Worm (Caenorhabditis elegans) whole organism, early embryonic: ENCODE measurements around the gene clec-227.

Experiments
- F13C5.2 ChIP-seq: sonication (generic microtip); optimal IDR thresholded peaks from 2 replicates; lab custom pipeline; 2017; ENCODE audit warnings: mild to moderate bottlenecking, missing genetic modification characterization, inconsistent platforms, missing compliant biosample characterization
- ama-1 ChIP-seq: fragments of 150-350 bp; optimal IDR thresholded peaks from 2 replicates; lab custom pipeline; 2014
- ets-7 ChIP-seq: sonication (generic microtip); optimal IDR thresholded peaks from 2 replicates; lab custom pipeline; 2016; ENCODE audit warnings: missing genotype, missing genetic modification characterization, missing compliant biosample characterization
- flt-1 ChIP-seq: fragments of 200-800 bp; sonication (Bioruptor generic); IDR thresholded peaks from 2 replicates; pipeline ENCODE4 v1.3.6; 2022; ENCODE audit warnings: missing genetic modification characterization, missing compliant biosample characterization
- hmg-4 ChIP-seq: fragments of 200-800 bp; sonication (Bioruptor generic); optimal IDR thresholded peaks from 2 replicates; lab custom pipeline; 2018; ENCODE audit warnings: mild to moderate bottlenecking, missing genetic modification characterization, missing compliant biosample characterization
- hnd-1 ChIP-seq: sonication (generic microtip); optimal IDR thresholded peaks from 2 replicates; lab custom pipeline; 2016; ENCODE audit warnings: missing genetic modification characterization, missing compliant biosample characterization
- scrt-1 ChIP-seq: fragments of 200-800 bp; sonication (Bioruptor generic); IDR thresholded peaks from 2 replicates; pipeline ENCODE4 v1.3.6; 2022; ENCODE audit warnings: missing genetic modification characterization, missing compliant biosample characterization
- tbx-37 ChIP-seq: fragments of 200-800 bp; sonication (Bioruptor generic); conservative IDR thresholded peaks from 2 replicates; pipeline ENCODE4 v1.3.6; 2022; ENCODE audit warnings: missing genetic modification reagents, missing genetic modification characterization, missing compliant biosample characterization
- tra-4 ChIP-seq: sonication (generic microtip); optimal IDR thresholded peaks from 2 replicates; lab custom pipeline; 2017; ENCODE audit warnings: missing genetic modification characterization, missing compliant biosample characterization

DNA sequence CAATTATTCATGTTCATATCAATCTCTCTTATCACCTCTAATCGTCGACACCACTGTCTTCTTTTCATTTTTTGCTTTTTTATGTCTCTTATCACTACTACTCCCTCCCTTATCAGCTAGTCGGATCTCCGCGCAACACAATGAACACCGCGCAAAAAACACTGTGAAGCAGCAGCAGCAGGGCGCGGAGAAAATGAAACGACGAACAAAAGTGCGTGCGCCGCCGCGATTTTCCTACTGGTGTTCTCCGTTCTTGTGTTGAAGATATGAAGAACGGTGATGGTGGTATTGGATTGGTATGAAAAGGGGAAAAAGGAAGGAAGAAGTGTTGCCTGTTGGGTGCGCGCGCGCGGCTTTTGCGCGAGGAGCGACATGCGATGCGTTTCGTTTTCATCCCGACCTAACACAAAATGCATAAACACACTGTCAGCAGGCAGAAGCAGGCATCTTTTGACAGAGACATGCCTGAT, 33.5 kb downstream of the clec-227 start:
- TF ChIP-seq ets-7 (tag; lab: Kevin White, UChicago) (no peak), flt-1 (no peak), ama-1 (lab: Kevin White, UChicago) (no peak), F13C5.2 (tag; lab: Kevin White, UChicago) (no peak), hnd-1 (no peak), tbx-37 (GFP tag; lab: Robert Waterston, UW) (no peak), scrt-1 (no peak), tra-4 (tag; lab: Kevin White, UChicago) (no peak), hmg-4 (GFP tag; lab: Kevin White, UChicago) (peak; percentile 68)
